Worm (Caenorhabditis elegans) whole organism, early embryonic: ENCODE data around the gene fbxl-3.

Experiments
- B0310.2 ChIP-seq: sonication (generic microtip); optimal IDR thresholded peaks from 2 replicates; lab custom pipeline; 2016; ENCODE audit warnings: mild to moderate bottlenecking, missing genetic modification characterization, missing compliant biosample characterization
- F13C5.2 ChIP-seq: sonication (generic microtip); optimal IDR thresholded peaks from 2 replicates; lab custom pipeline; 2017; ENCODE audit warnings: mild to moderate bottlenecking, missing genetic modification characterization, inconsistent platforms, missing compliant biosample characterization
- ama-1 ChIP-seq: fragments of 150-350 bp; optimal IDR thresholded peaks from 2 replicates; lab custom pipeline; 2014
- ceh-13 ChIP-seq: fragments of 200-800 bp; sonication (Bioruptor generic); optimal IDR thresholded peaks from 2 replicates; lab custom pipeline; 2018; ENCODE audit warnings: mild to moderate bottlenecking, missing genetic modification characterization, missing compliant biosample characterization
- ceh-36 ChIP-seq: sonication (generic microtip); optimal IDR thresholded peaks from 2 replicates; lab custom pipeline; 2016; ENCODE audit warnings: missing genetic modification characterization, inconsistent platforms, missing compliant biosample characterization
- flt-1 ChIP-seq: fragments of 200-800 bp; sonication (Bioruptor generic); IDR thresholded peaks from 2 replicates; pipeline ENCODE4 v1.3.6; 2022; ENCODE audit warnings: missing genetic modification characterization, missing compliant biosample characterization
- hmbx-1 ChIP-seq: sonication (generic microtip); optimal IDR thresholded peaks from 2 replicates; lab custom pipeline; 2016; ENCODE audit warnings: mild to moderate bottlenecking, missing genetic modification characterization, missing compliant biosample characterization
- pes-1 ChIP-seq: fragments of 200-800 bp; sonication (Bioruptor generic); IDR thresholded peaks from 2 replicates; pipeline ENCODE4 v1.3.6; 2022; ENCODE audit warnings: missing genetic modification reagents, missing genetic modification characterization, missing compliant biosample characterization
- scrt-1 ChIP-seq: fragments of 200-800 bp; sonication (Bioruptor generic); IDR thresholded peaks from 2 replicates; pipeline ENCODE4 v1.3.6; 2022; ENCODE audit warnings: missing genetic modification characterization, missing compliant biosample characterization
- tbx-37 ChIP-seq: fragments of 200-800 bp; sonication (Bioruptor generic); conservative IDR thresholded peaks from 2 replicates; pipeline ENCODE4 v1.3.6; 2022; ENCODE audit warnings: missing genetic modification reagents, missing genetic modification characterization, missing compliant biosample characterization

DNA sequence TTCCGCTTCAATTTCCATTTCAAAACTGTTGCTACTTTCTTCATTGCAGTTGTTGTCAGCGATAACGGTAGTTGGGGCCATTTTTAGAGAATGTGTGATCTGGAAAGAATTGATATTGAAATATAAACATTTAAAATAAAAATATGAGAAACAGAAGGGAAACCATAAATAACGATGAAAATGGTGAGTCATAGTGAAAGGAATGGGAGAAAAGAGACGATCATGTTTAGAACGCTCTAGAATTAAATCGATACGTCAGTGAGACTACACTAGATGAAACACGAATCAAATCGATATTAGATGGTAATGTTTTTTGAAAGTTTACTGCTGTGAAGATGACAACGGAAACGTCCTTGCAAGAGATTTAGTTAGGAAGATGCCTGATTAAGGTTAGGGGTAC lies 10.2 kb upstream of the fbxl-3 start, which contains the start of the genes EEED8.12 and EEED8.4:
- TF ChIP-seq ceh-36 (tag; lab: Kevin White, UChicago) (no peak), flt-1 (GFP tag; lab: Robert Waterston, UW) (no peak), F13C5.2 (tag; lab: Kevin White, UChicago) (no peak), ceh-13 (GFP tag; lab: Kevin White, UChicago) (no peak), scrt-1 (no peak), B0310.2 (tag; lab: Kevin White, UChicago) (no peak), tbx-37 (GFP tag; lab: Robert Waterston, UW) (no peak), ama-1 (lab: Kevin White, UChicago) (no peak), pes-1 (GFP tag; lab: Robert Waterston, UW) (no peak), hmbx-1 (no peak)
